Fruit fly (Drosophila melanogaster) whole organism, embryonic: ENCODE data around the gene dmrt93B.

Experiments
- Antp ChIP-seq: fragments of 200-800 bp; sonication (Bioruptor generic); optimal IDR thresholded peaks from 3 replicates; lab custom pipeline; 2016; ENCODE audit warnings: missing biosample characterization, missing genetic modification characterization
- CG11696 ChIP-seq: fragments of 200-800 bp; sonication (Bioruptor generic); IDR thresholded peaks from 2 replicates; pipeline ENCODE4 v1.3.6; 2022; ENCODE audit warnings: missing biosample characterization, missing genetic modification characterization
- CG12104 ChIP-seq: fragments of 200-800 bp; sonication (Bioruptor generic); optimal IDR thresholded peaks from 3 replicates; lab custom pipeline; 2016; ENCODE audit warnings: missing biosample characterization, missing genetic modification characterization
- CG12391 ChIP-seq: fragments of 200-800 bp; sonication (Bioruptor generic); optimal IDR thresholded peaks from 3 replicates; lab custom pipeline; 2018; ENCODE audit warnings: missing biosample characterization, mild to moderate bottlenecking, missing genetic modification characterization, moderate library complexity
- CG12659 ChIP-seq: fragments of 200-800 bp; sonication (Bioruptor generic); optimal IDR thresholded peaks from 3 replicates; lab custom pipeline; 2017; ENCODE audit warnings: mild to moderate bottlenecking, missing biosample characterization, missing genetic modification reagents, missing genetic modification characterization
- CG12769 ChIP-seq: fragments of 200-800 bp; sonication (Bioruptor generic); optimal IDR thresholded peaks from 2 replicates; lab custom pipeline; 2019; ENCODE audit warnings: missing biosample characterization, mild to moderate bottlenecking, missing genetic modification characterization, moderate library complexity
- CG12942 ChIP-seq: fragments of 200-800 bp; sonication (Bioruptor generic); optimal IDR thresholded peaks from 3 replicates; lab custom pipeline; 2016; ENCODE audit warnings: missing biosample characterization, missing genetic modification characterization
- CG13624 ChIP-seq: fragments of 200-800 bp; sonication (Bioruptor generic); optimal IDR thresholded peaks from 2 replicates; lab custom pipeline; 2016; ENCODE audit warnings: missing biosample characterization, missing genetic modification characterization
- CG14860 ChIP-seq: fragments of 200-800 bp; sonication (Bioruptor generic); IDR thresholded peaks from 3 replicates; pipeline ENCODE4 v1.3.6; 2022; ENCODE audit warnings: missing biosample characterization, missing genetic modification characterization; ENCODE audit not compliant: partially characterized antibody
- CG15073 ChIP-seq: fragments of 200-800 bp; sonication (Bioruptor generic); optimal IDR thresholded peaks from 2 replicates; lab custom pipeline; 2016; ENCODE audit warnings: missing biosample characterization, missing genetic modification characterization
- CG15269 ChIP-seq: fragments of 200-800 bp; sonication (Bioruptor generic); optimal IDR thresholded peaks from 2 replicates; lab custom pipeline; 2018; ENCODE audit warnings: missing biosample characterization, mild to moderate bottlenecking, missing genetic modification characterization, moderate library complexity
- CG15696 ChIP-seq: fragments of 200-800 bp; sonication (Bioruptor generic); optimal IDR thresholded peaks from 2 replicates; lab custom pipeline; 2019; ENCODE audit warnings: missing biosample characterization, mild to moderate bottlenecking, missing genetic modification characterization, moderate library complexity
- CG1603 ChIP-seq: fragments of 200-800 bp; sonication (Bioruptor generic); optimal IDR thresholded peaks from 2 replicates; lab custom pipeline; 2019; ENCODE audit warnings: missing biosample characterization, mild to moderate bottlenecking, missing genetic modification characterization, moderate library complexity
- CG17568 ChIP-seq: fragments of 200-800 bp; sonication (Bioruptor generic); optimal IDR thresholded peaks from 2 replicates; lab custom pipeline; 2018; ENCODE audit warnings: missing biosample characterization, mild to moderate bottlenecking, missing genetic modification characterization, moderate library complexity
- CG2120 ChIP-seq: fragments of 200-800 bp; sonication (Bioruptor generic); optimal IDR thresholded peaks from 3 replicates; lab custom pipeline; 2016; ENCODE audit warnings: missing biosample characterization, missing genetic modification characterization
- CG30403 ChIP-seq: fragments of 200-800 bp; sonication (Bioruptor generic); optimal IDR thresholded peaks from 3 replicates; lab custom pipeline; 2016; ENCODE audit warnings: missing biosample characterization, missing genetic modification characterization
- CG34224 ChIP-seq: fragments of 200-800 bp; sonication (Bioruptor generic); IDR thresholded peaks from 3 replicates; pipeline ENCODE4 v1.3.6; 2022; ENCODE audit warnings: missing biosample characterization, missing genetic modification characterization; ENCODE audit not compliant: partially characterized antibody
- CG4328 ChIP-seq: fragments of 200-800 bp; sonication (Bioruptor generic); optimal IDR thresholded peaks from 3 replicates; lab custom pipeline; 2017; ENCODE audit warnings: missing biosample characterization, missing genetic modification reagents, missing genetic modification characterization
- CG4360 ChIP-seq: fragments of 200-800 bp; sonication (Bioruptor generic); IDR thresholded peaks from 2 replicates; pipeline ENCODE4 v1.3.6; 2022; ENCODE audit warnings: missing biosample characterization, missing genetic modification characterization
- CG7839 ChIP-seq: fragments of 200-800 bp; sonication (Bioruptor generic); optimal IDR thresholded peaks from 3 replicates; lab custom pipeline; 2018; ENCODE audit warnings: missing biosample characterization, mild to moderate bottlenecking, missing genetic modification characterization, moderate library complexity
- CG8388 ChIP-seq: fragments of 200-800 bp; sonication (Bioruptor generic); optimal IDR thresholded peaks from 2 replicates; lab custom pipeline; 2019; ENCODE audit warnings: missing biosample characterization, mild to moderate bottlenecking, missing genetic modification characterization, moderate library complexity
- HLHmδ ChIP-seq: fragments of 200-800 bp; sonication (Bioruptor generic); optimal IDR thresholded peaks from 2 replicates; lab custom pipeline; 2018; ENCODE audit warnings: missing biosample characterization, mild to moderate bottlenecking, missing genetic modification characterization, moderate library complexity
- Hr3 ChIP-seq: fragments of 200-800 bp; sonication (Bioruptor generic); optimal IDR thresholded peaks from 3 replicates; lab custom pipeline; 2016; ENCODE audit warnings: missing biosample characterization, missing genetic modification characterization
- Hr51 ChIP-seq, 2 experiments: fragments of 200-800 bp; sonication (Bioruptor generic); optimal IDR thresholded peaks; 2 replicates in 1 of 2; 3 replicates in 1 of 2; lab custom pipeline; 2016 to 2018; ENCODE audit warnings: missing biosample characterization in 2 of 2, missing genetic modification characterization in 2 of 2, mild to moderate bottlenecking in 1 of 2, moderate library complexity in 1 of 2
- Hsf ChIP-seq: fragments of 200-800 bp; sonication (Bioruptor generic); optimal IDR thresholded peaks from 3 replicates; lab custom pipeline; 2016; ENCODE audit warnings: missing biosample characterization, missing genetic modification characterization
- MBD-R2 ChIP-seq: fragments of 200-800 bp; sonication (Bioruptor generic); IDR thresholded peaks from 2 replicates; pipeline ENCODE4 v1.3.6; 2022; ENCODE audit warnings: missing biosample characterization, missing genetic modification characterization
- PHDP ChIP-seq: fragments of 200-800 bp; sonication (Bioruptor generic); optimal IDR thresholded peaks from 3 replicates; lab custom pipeline; 2018; ENCODE audit warnings: missing biosample characterization, mild to moderate bottlenecking, missing genetic modification characterization, moderate library complexity
- Sox102F ChIP-seq: fragments of 200-800 bp; sonication (Bioruptor generic); optimal IDR thresholded peaks from 2 replicates; lab custom pipeline; 2018; ENCODE audit warnings: missing biosample characterization, mild to moderate bottlenecking, missing genetic modification characterization, moderate library complexity
- Xbp1 ChIP-seq: fragments of 200-800 bp; sonication (Bioruptor generic); optimal IDR thresholded peaks from 3 replicates; lab custom pipeline; 2016; ENCODE audit warnings: missing biosample characterization, mild to moderate bottlenecking, missing genetic modification characterization
- bsh ChIP-seq, 2 experiments: fragments of 200-800 bp; sonication (Bioruptor generic); optimal IDR thresholded peaks; 2 replicates each; lab custom pipeline; 2017 to 2018; ENCODE audit warnings: mild to moderate bottlenecking in 2 of 2, missing biosample characterization in 2 of 2, missing genetic modification characterization in 2 of 2, moderate library complexity in 1 of 2
- chif ChIP-seq, 2 experiments: fragments of 200-800 bp; sonication (Bioruptor generic); optimal IDR thresholded peaks; 3 replicates each; lab custom pipeline; 2016; ENCODE audit warnings: missing biosample characterization in 2 of 2, missing genetic modification characterization in 2 of 2
- ci ChIP-seq: fragments of 200-800 bp; sonication (Bioruptor generic); IDR thresholded peaks from 3 replicates; pipeline ENCODE4 v1.3.6; 2022; ENCODE audit warnings: missing biosample characterization, missing genetic modification characterization
- danr ChIP-seq: fragments of 200-800 bp; sonication (Bioruptor generic); IDR thresholded peaks from 2 replicates; pipeline ENCODE4 v1.3.6; 2022; ENCODE audit warnings: missing biosample characterization, missing genetic modification characterization
- dati ChIP-seq: fragments of 200-800 bp; sonication (Bioruptor generic); IDR thresholded peaks from 2 replicates; pipeline ENCODE4 v1.3.6; 2022; ENCODE audit warnings: missing biosample characterization, missing genetic modification characterization
- disco-r ChIP-seq: fragments of 200-800 bp; sonication (Bioruptor generic); optimal IDR thresholded peaks from 2 replicates; lab custom pipeline; 2016; ENCODE audit warnings: missing biosample characterization, missing genetic modification characterization
- dpn ChIP-seq, 2 experiments: fragments of 200-800 bp; sonication (Bioruptor generic); optimal IDR thresholded peaks; 3 replicates each; lab custom pipeline; 2016; ENCODE audit warnings: missing biosample characterization in 2 of 2, missing genetic modification characterization in 2 of 2
- fu2 ChIP-seq: fragments of 200-800 bp; sonication (Bioruptor generic); optimal IDR thresholded peaks from 2 replicates; lab custom pipeline; 2016; ENCODE audit warnings: missing biosample characterization, missing genetic modification characterization
- gem ChIP-seq: fragments of 200-800 bp; sonication (Bioruptor generic); optimal IDR thresholded peaks from 2 replicates; lab custom pipeline; 2019; ENCODE audit warnings: missing biosample characterization, mild to moderate bottlenecking, missing genetic modification characterization, moderate library complexity
- grau ChIP-seq: fragments of 200-800 bp; optimal IDR thresholded peaks from 3 replicates; lab custom pipeline; 2019; ENCODE audit warnings: missing biosample characterization, mild to moderate bottlenecking, missing genetic modification characterization, moderate library complexity
- kni ChIP-seq: fragments of 200-800 bp; sonication (Bioruptor generic); optimal IDR thresholded peaks from 3 replicates; lab custom pipeline; 2017; ENCODE audit warnings: mild to moderate bottlenecking, missing biosample characterization, missing genetic modification reagents, missing genetic modification characterization
- pnt ChIP-seq: fragments of 200-800 bp; sonication (Bioruptor generic); optimal IDR thresholded peaks from 3 replicates; lab custom pipeline; 2016; ENCODE audit warnings: missing biosample characterization, missing genetic modification characterization
- row ChIP-seq: fragments of 200-800 bp; sonication (Bioruptor generic); IDR thresholded peaks from 3 replicates; pipeline ENCODE4 v1.3.6; 2022; ENCODE audit warnings: missing biosample characterization, missing genetic modification characterization
- sd ChIP-seq: fragments of 200-800 bp; sonication (Bioruptor generic); optimal IDR thresholded peaks from 3 replicates; lab custom pipeline; 2018; ENCODE audit warnings: missing biosample characterization, mild to moderate bottlenecking, missing genetic modification characterization, moderate library complexity
- unpg ChIP-seq: fragments of 200-800 bp; sonication (Bioruptor generic); optimal IDR thresholded peaks from 3 replicates; lab custom pipeline; 2018; ENCODE audit warnings: missing biosample characterization, mild to moderate bottlenecking, missing genetic modification characterization, moderate library complexity

dmrt93B gene

dm6 chr3R:21092829-21093228 is 19.0 kb downstream of the dmrt93B start:
- peak in 1 of 2 experiments; percentile 29 for TF ChIP-seq bsh (GFP tag; optimal IDR thresholded peaks at IDR 0.05; lab: Kevin White, UChicago)
- TF ChIP-seq CG4360, result no peak
- peak; percentile 4 for TF ChIP-seq Hsf (GFP tag; lab: Kevin White, UChicago)
- no peak for TF ChIP-seq CG15073 (GFP tag; lab: Kevin White, UChicago)
- no peak for TF ChIP-seq CG11696
- no peak for TF ChIP-seq HLHmδ
- no peak for TF ChIP-seq danr
- no peak for TF ChIP-seq CG12104
- no peak for TF ChIP-seq CG13624 (GFP tag; lab: Kevin White, UChicago)
- TF ChIP-seq kni (GFP tag; lab: Kevin White, UChicago), result peak; percentile 60
- TF ChIP-seq CG4328 (GFP tag; lab: Kevin White, UChicago), result no peak
- peak in 1 of 2 experiments; percentile 39 for TF ChIP-seq Hr51 (GFP tag; optimal IDR thresholded peaks at IDR 0.05; lab: Kevin White, UChicago)
- TF ChIP-seq dpn (GFP tag; optimal IDR thresholded peaks at IDR 0.05; lab: Kevin White, UChicago), result peak in 1 of 2 experiments; percentile 29
- TF ChIP-seq pnt (GFP tag; lab: Kevin White, UChicago), result no peak
- TF ChIP-seq sd (tag; lab: Kevin White, UChicago), result peak; percentile 16
- no peak for TF ChIP-seq CG15696 (tag; lab: Kevin White, UChicago)
- TF ChIP-seq chif (GFP tag; optimal IDR thresholded peaks at IDR 0.05; lab: Kevin White, UChicago), result peak in 1 of 2 experiments; percentile 5
- TF ChIP-seq CG34224 (GFP tag; lab: Robert Waterston, UW), result no peak
- peak; percentile 16 for TF ChIP-seq grau (tag; lab: Kevin White, UChicago)
- TF ChIP-seq Antp (GFP tag; lab: Kevin White, UChicago), result peak; percentile 4
- TF ChIP-seq CG12391 (tag; lab: Kevin White, UChicago), result peak; percentile 11
- peak; percentile 41; the same call in 2 of the 3 replicates for TF ChIP-seq row
- peak; percentile 10 for TF ChIP-seq CG12942
- TF ChIP-seq CG2120 (GFP tag; lab: Kevin White, UChicago), result peak; percentile 18
- peak; percentile 20 for TF ChIP-seq CG12769
- no peak for TF ChIP-seq CG14860 (GFP tag; lab: Robert Waterston, UW)
- 0 out of 3 replicates have a peak, but pooled peaks have one; percentile 46 for TF ChIP-seq ci (GFP tag; lab: Robert Waterston, UW)
- no peak for TF ChIP-seq CG7839 (tag; lab: Kevin White, UChicago)
- peak; percentile 7 for TF ChIP-seq CG12659 (GFP tag; lab: Kevin White, UChicago)
- peak; percentile 1 for TF ChIP-seq Hr3 (GFP tag; lab: Kevin White, UChicago)
- peak; percentile 31 for TF ChIP-seq unpg (GFP tag; lab: Kevin White, UChicago)
- TF ChIP-seq CG30403 (GFP tag; lab: Kevin White, UChicago), result peak; percentile 5
- TF ChIP-seq CG17568 (GFP tag; lab: Kevin White, UChicago), result no peak
- TF ChIP-seq MBD-R2 (GFP tag; lab: Robert Waterston, UW), result no peak
- TF ChIP-seq disco-r (GFP tag; lab: Kevin White, UChicago), result no peak
- peak; percentile 35 for TF ChIP-seq CG1603 (tag; lab: Kevin White, UChicago)
- peak; percentile 20 for TF ChIP-seq Xbp1 (GFP tag; lab: Kevin White, UChicago)
- peak; percentile 52 for TF ChIP-seq gem
- peak; percentile 56 for TF ChIP-seq Sox102F (GFP tag; lab: Kevin White, UChicago)
- TF ChIP-seq fu2 (GFP tag; lab: Kevin White, UChicago), result no peak
- TF ChIP-seq PHDP (tag; lab: Kevin White, UChicago), result peak; percentile 11
- TF ChIP-seq CG8388 (GFP tag; lab: Kevin White, UChicago), result peak; percentile 0
- TF ChIP-seq dati (GFP tag; lab: Robert Waterston, UW), result no peak
- peak; percentile 5 for TF ChIP-seq CG15269
